Fruit fly (Drosophila melanogaster): ENCODE measurements around the gene CheA84a.

CheA84a gene

DNA sequence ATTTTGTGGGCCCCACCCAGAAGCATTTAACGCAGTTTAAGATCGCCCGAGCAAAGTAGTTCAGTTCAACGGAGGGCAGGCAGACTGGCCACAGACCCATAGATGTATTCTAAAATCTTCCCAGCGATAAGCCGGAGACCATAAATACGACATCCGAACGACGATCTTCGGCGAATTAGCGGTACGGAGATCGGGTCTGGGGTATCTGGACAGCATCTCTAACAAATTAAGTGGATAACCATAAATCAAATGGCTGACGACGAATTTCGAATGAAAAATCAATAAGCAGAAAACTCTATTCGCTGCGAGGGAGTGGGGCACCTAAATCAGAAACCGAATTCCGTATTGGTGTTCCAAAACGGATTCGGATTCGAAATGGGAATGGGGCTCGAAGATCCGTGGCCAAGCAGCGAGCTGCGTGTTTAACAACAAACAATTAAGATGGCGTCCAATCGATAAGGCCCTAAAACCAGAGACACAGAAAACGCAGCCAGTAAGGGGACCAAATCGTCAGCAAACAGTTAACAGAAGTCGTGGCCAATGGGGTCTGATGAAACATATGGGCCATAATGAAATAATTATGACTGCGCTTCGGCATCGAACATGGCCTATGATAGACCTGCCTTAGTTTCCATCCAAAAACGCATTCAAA lies 6.3 kb upstream of the CheA84a start:
- TF ChIP-seq Xrp1 (GFP tag; IDR thresholded peaks at IDR 0.05) (no peak), grn (GFP tag; optimal IDR thresholded peaks at IDR 0.05) (peak; percentile 98), nmo (GFP tag; optimal IDR thresholded peaks at IDR 0.05) (no peak), Dip3 (GFP tag; optimal IDR thresholded peaks at IDR 0.05) (no peak), row (GFP tag; IDR thresholded peaks at IDR 0.05) (no peak), Stat92E (GFP tag; optimal IDR thresholded peaks at IDR 0.05) (peak in 1 of 3 experiments; percentile 70), ac (GFP tag; optimal IDR thresholded peaks at IDR 0.05) (no peak), Ssrp (tag; optimal IDR thresholded peaks at IDR 0.05) (no peak), nerfin-1 (tag; optimal IDR thresholded peaks at IDR 0.05) (no peak), Awh (GFP tag; IDR thresholded peaks at IDR 0.05) (0 out of 2 replicates have a peak, but pooled peaks have one; percentile 40), cas (GFP tag; IDR thresholded peaks at IDR 0.05) (no peak), Nf-YB (GFP tag; optimal IDR thresholded peaks at IDR 0.05) (peak; percentile 83), CG7372 (GFP tag; IDR thresholded peaks at IDR 0.05) (no peak), Drgx (GFP tag; IDR thresholded peaks at IDR 0.05) (no peak), kni (GFP tag; optimal IDR thresholded peaks at IDR 0.05) (peak; percentile 57), abd-A (tag; optimal IDR thresholded peaks at IDR 0.05) (peak; percentile 29), danr (GFP tag; IDR thresholded peaks at IDR 0.05) (no peak), D19A (tag; optimal IDR thresholded peaks at IDR 0.05) (no peak), CG13894 (tag; optimal IDR thresholded peaks at IDR 0.05) (peak; percentile 65), Fer2 (tag; optimal IDR thresholded peaks at IDR 0.05) (no peak), CG13424 (tag; optimal IDR thresholded peaks at IDR 0.05) (no peak), btn (GFP tag; optimal IDR thresholded peaks at IDR 0.05) (no peak), HmgD (GFP tag; optimal IDR thresholded peaks at IDR 0.05) (no peak), kah (GFP tag; optimal IDR thresholded peaks at IDR 0.05) (no peak), CG7556 (GFP tag; optimal IDR thresholded peaks at IDR 0.05) (no peak), CG4360 (GFP tag; IDR thresholded peaks at IDR 0.05) (no peak), H15 (GFP tag; IDR thresholded peaks at IDR 0.05) (no peak), eyg (GFP tag; optimal IDR thresholded peaks at IDR 0.05) (no peak), Hr78 (GFP tag; optimal IDR thresholded peaks at IDR 0.05) (no peak), da (GFP tag; optimal IDR thresholded peaks at IDR 0.05) (no peak), CG12744 (GFP tag; optimal IDR thresholded peaks at IDR 0.05) (no peak), sens (GFP tag) (peak; percentile 12), oc (tag; optimal IDR thresholded peaks at IDR 0.05) (no peak), zf30C (GFP tag; optimal IDR thresholded peaks at IDR 0.05) (no peak), CG31224 (GFP tag; IDR thresholded peaks at IDR 0.05) (no peak), CG11696 (GFP tag; IDR thresholded peaks at IDR 0.05) (no peak), CG2678 (tag; optimal IDR thresholded peaks at IDR 0.05) (no peak), onecut (GFP tag; IDR thresholded peaks at IDR 0.05) (0 out of 2 replicates have a peak, but pooled peaks have one; percentile 22), shn (GFP tag; optimal IDR thresholded peaks at IDR 0.05) (no peak), Gug (GFP tag; IDR thresholded peaks at IDR 0.05) (no peak), ftz-f1 (GFP tag; optimal IDR thresholded peaks at IDR 0.05) (no peak), Nf-YC (tag; optimal IDR thresholded peaks at IDR 0.05) (peak; percentile 48), CG7357 (GFP tag; IDR thresholded peaks at IDR 0.05) (no peak), Hr3 (GFP tag; optimal IDR thresholded peaks at IDR 0.05) (no peak), schlank (tag; optimal IDR thresholded peaks at IDR 0.05) (no peak), CG32767 (GFP tag; IDR thresholded peaks at IDR 0.05) (no peak), h (optimal IDR thresholded peaks at IDR 0.05) (no peak), CG11398 (GFP tag; optimal IDR thresholded peaks at IDR 0.05) (no peak), CG4328 (GFP tag; optimal IDR thresholded peaks at IDR 0.05) (no peak), CG8089 (GFP tag; optimal IDR thresholded peaks at IDR 0.05) (no peak), Dref (GFP tag; IDR thresholded peaks at IDR 0.05) (no peak), CG2199 (GFP tag; IDR thresholded peaks at IDR 0.05) (no peak)
